Fruit fly (Drosophila melanogaster) whole organism, embryonic: ENCODE measurements around the gene Tre1.
A peak's percentile ranks its signal among the peaks of the same experiment; 100 is the strongest.

Experiments used
- Awh ChIP-seq: fragments of 200-800 bp; sonication (Bioruptor generic); IDR thresholded peaks from 2 replicates; pipeline ENCODE4, ENCODE4 v1.3.6; 2022; ENCODE audit warnings: missing biosample characterization, missing genetic modification characterization
- CG10147 ChIP-seq: fragments of 200-800 bp; sonication (Bioruptor generic); optimal IDR thresholded peaks from 2 replicates; lab custom pipeline; 2019; ENCODE audit warnings: missing biosample characterization, mild to moderate bottlenecking, missing genetic modification characterization, moderate library complexity
- CG10959 ChIP-seq: fragments of 200-800 bp; sonication (Bioruptor generic); IDR thresholded peaks from 2 replicates; pipeline ENCODE4 v1.3.6; 2022; ENCODE audit warnings: missing biosample characterization, missing genetic modification characterization
- CG12071 ChIP-seq: fragments of 200-800 bp; sonication (Bioruptor generic); optimal IDR thresholded peaks from 3 replicates; lab custom pipeline; 2018; ENCODE audit warnings: missing biosample characterization, mild to moderate bottlenecking, missing genetic modification characterization
- CG12659 ChIP-seq: fragments of 200-800 bp; sonication (Bioruptor generic); optimal IDR thresholded peaks from 3 replicates; lab custom pipeline; 2017; ENCODE audit warnings: mild to moderate bottlenecking, missing biosample characterization, missing genetic modification reagents, missing genetic modification characterization
- CG13296 ChIP-seq: fragments of 200-800 bp; sonication (Bioruptor generic); optimal IDR thresholded peaks from 3 replicates; lab custom pipeline; 2018; ENCODE audit warnings: missing biosample characterization, mild to moderate bottlenecking, missing genetic modification characterization
- CG14014 ChIP-seq: fragments of 200-800 bp; sonication (Bioruptor generic); IDR thresholded peaks from 2 replicates; pipeline ENCODE4 v1.3.6; 2022; ENCODE audit warnings: missing biosample characterization, missing genetic modification characterization
- CG14860 ChIP-seq: fragments of 200-800 bp; sonication (Bioruptor generic); IDR thresholded peaks from 3 replicates; pipeline ENCODE4 v1.3.6; 2022; ENCODE audit warnings: missing biosample characterization, missing genetic modification characterization; ENCODE audit not compliant: partially characterized antibody
- CG14965 ChIP-seq: fragments of 200-800 bp; sonication (Bioruptor generic); optimal IDR thresholded peaks from 2 replicates; lab custom pipeline; 2016; ENCODE audit warnings: missing biosample characterization, missing genetic modification characterization, borderline replicate concordance
- CG1529 ChIP-seq: fragments of 200-800 bp; sonication (Bioruptor generic); optimal IDR thresholded peaks from 3 replicates; lab custom pipeline; 2018; ENCODE audit warnings: missing biosample characterization, missing genetic modification characterization
- CG17612 ChIP-seq: fragments of 200-800 bp; sonication (Bioruptor generic); IDR thresholded peaks from 2 replicates; pipeline ENCODE4 v1.3.6; 2022; ENCODE audit warnings: missing biosample characterization, missing genetic modification characterization
- CG18599 ChIP-seq: fragments of 200-800 bp; sonication (Bioruptor generic); optimal IDR thresholded peaks from 3 replicates; lab custom pipeline; 2017; ENCODE audit warnings: missing biosample characterization, missing genetic modification characterization, mild to moderate bottlenecking, moderate library complexity, missing genetic modification reagents
- CG3726 ChIP-seq: fragments of 200-800 bp; sonication (Bioruptor generic); IDR thresholded peaks from 3 replicates; pipeline ENCODE4, ENCODE4 v1.3.6; 2022; ENCODE audit warnings: missing biosample characterization, missing genetic modification characterization
- CG5245 ChIP-seq: fragments of 200-800 bp; sonication (Bioruptor generic); optimal IDR thresholded peaks from 3 replicates; lab custom pipeline; 2016; ENCODE audit warnings: missing biosample characterization, missing genetic modification characterization
- CG5953 ChIP-seq: fragments of 200-800 bp; sonication (Bioruptor generic); IDR thresholded peaks from 2 replicates; pipeline ENCODE4 v1.3.6; 2022; ENCODE audit warnings: missing biosample characterization, missing genetic modification characterization
- CG6791 ChIP-seq: fragments of 200-800 bp; sonication (Bioruptor generic); IDR thresholded peaks from 3 replicates; pipeline ENCODE4 v1.3.6; 2022; ENCODE audit warnings: missing biosample characterization, missing genetic modification characterization; ENCODE audit not compliant: partially characterized antibody
- CG8388 ChIP-seq: fragments of 200-800 bp; sonication (Bioruptor generic); optimal IDR thresholded peaks from 2 replicates; lab custom pipeline; 2019; ENCODE audit warnings: missing biosample characterization, mild to moderate bottlenecking, missing genetic modification characterization, moderate library complexity
- Camta ChIP-seq: fragments of 200-800 bp; sonication (Bioruptor generic); optimal IDR thresholded peaks from 2 replicates; lab custom pipeline; 2016; ENCODE audit warnings: missing biosample characterization, missing genetic modification characterization
- CoRest ChIP-seq: fragments of 200-800 bp; sonication (Bioruptor generic); optimal IDR thresholded peaks from 3 replicates; lab custom pipeline; 2018; ENCODE audit warnings: missing biosample characterization, mild to moderate bottlenecking, missing genetic modification characterization, moderate library complexity
- Elba2 ChIP-seq: fragments of 200-800 bp; sonication (Bioruptor generic); optimal IDR thresholded peaks from 3 replicates; lab custom pipeline; 2016; ENCODE audit warnings: missing biosample characterization, missing genetic modification characterization
- Fer1 ChIP-seq: fragments of 200-800 bp; sonication (Bioruptor generic); optimal IDR thresholded peaks from 2 replicates; lab custom pipeline; 2017; ENCODE audit warnings: missing biosample characterization, mild to moderate bottlenecking, missing genetic modification characterization
- HLHmδ ChIP-seq: fragments of 200-800 bp; sonication (Bioruptor generic); optimal IDR thresholded peaks from 2 replicates; lab custom pipeline; 2018; ENCODE audit warnings: missing biosample characterization, mild to moderate bottlenecking, missing genetic modification characterization, moderate library complexity
- Jarid2 ChIP-seq: fragments of 200-800 bp; sonication (Bioruptor generic); optimal IDR thresholded peaks from 3 replicates; lab custom pipeline; 2017; ENCODE audit warnings: mild to moderate bottlenecking, missing biosample characterization, missing genetic modification reagents, missing genetic modification characterization
- Lpt ChIP-seq: fragments of >200 bp; optimal IDR thresholded peaks from 2 replicates; lab custom pipeline; 2018; ENCODE audit warnings: missing biosample characterization, missing genetic modification characterization
- Tbp ChIP-seq: fragments of >200 bp; optimal IDR thresholded peaks from 2 replicates; lab custom pipeline; 2018; ENCODE audit warnings: missing biosample characterization, missing genetic modification characterization
- Trl ChIP-seq, 3 experiments: fragments of >200 bp in 2 of 3; fragments of 200-800 bp in 1 of 3; sonication (Bioruptor generic) in 1 of 3; optimal IDR thresholded peaks; 2 replicates in 1 of 3; 3 replicates in 2 of 3; lab custom pipeline; 2016 to 2017; ENCODE audit warnings: missing biosample characterization in 1 of 3, missing genetic modification characterization in 1 of 3
- al ChIP-seq: fragments of 200-800 bp; sonication (Bioruptor generic); IDR thresholded peaks from 2 replicates; pipeline ENCODE4 v1.3.6; 2022; ENCODE audit warnings: missing biosample characterization, missing genetic modification characterization
- bbx ChIP-seq: fragments of 200-800 bp; sonication (Bioruptor generic); IDR thresholded peaks from 2 replicates; pipeline ENCODE4 v1.3.6; 2022; ENCODE audit warnings: missing biosample characterization, missing genetic modification characterization; ENCODE audit not compliant: partially characterized antibody
- bowl ChIP-seq: fragments of 200-800 bp; sonication (Bioruptor generic); IDR thresholded peaks from 2 replicates; pipeline ENCODE4 v1.3.6; 2022; ENCODE audit warnings: missing biosample characterization, missing genetic modification characterization
- chif ChIP-seq, 2 experiments: fragments of 200-800 bp; sonication (Bioruptor generic); optimal IDR thresholded peaks; 3 replicates each; lab custom pipeline; 2016; ENCODE audit warnings: missing biosample characterization in 2 of 2, missing genetic modification characterization in 2 of 2
- chn ChIP-seq: fragments of 200-800 bp; sonication (Bioruptor generic); optimal IDR thresholded peaks from 2 replicates; lab custom pipeline; 2016; ENCODE audit warnings: missing biosample characterization, missing genetic modification characterization
- cwo ChIP-seq: fragments of 200-800 bp; sonication (Bioruptor generic); optimal IDR thresholded peaks from 3 replicates; lab custom pipeline; 2017; ENCODE audit warnings: missing biosample characterization, missing genetic modification characterization, mild to moderate bottlenecking, moderate library complexity, missing genetic modification reagents
- eyg ChIP-seq: fragments of 200-800 bp; sonication (Bioruptor generic); optimal IDR thresholded peaks from 3 replicates; lab custom pipeline; 2016; ENCODE audit warnings: missing biosample characterization, missing genetic modification characterization
- fd64A ChIP-seq: fragments of 200-800 bp; sonication (Bioruptor generic); optimal IDR thresholded peaks from 3 replicates; lab custom pipeline; 2018; ENCODE audit warnings: missing biosample characterization, mild to moderate bottlenecking, missing genetic modification characterization
- grn ChIP-seq: fragments of 200-800 bp; sonication (Bioruptor generic); optimal IDR thresholded peaks from 3 replicates; lab custom pipeline; 2017; ENCODE audit warnings: missing biosample characterization, missing genetic modification characterization
- hbn ChIP-seq: fragments of 200-800 bp; sonication (Bioruptor generic); IDR thresholded peaks from 2 replicates; pipeline ENCODE4 v1.3.6; 2022; ENCODE audit warnings: missing biosample characterization, missing genetic modification characterization; ENCODE audit not compliant: partially characterized antibody
- her ChIP-seq: fragments of 200-800 bp; sonication (Bioruptor generic); optimal IDR thresholded peaks from 2 replicates; lab custom pipeline; 2016; ENCODE audit warnings: missing biosample characterization, missing genetic modification characterization
- ind ChIP-seq: fragments of 200-800 bp; sonication (Bioruptor generic); optimal IDR thresholded peaks from 3 replicates; lab custom pipeline; 2016; ENCODE audit warnings: missing biosample characterization, missing genetic modification characterization
- lmd ChIP-seq: fragments of 200-800 bp; sonication (Bioruptor generic); IDR thresholded peaks from 2 replicates; pipeline ENCODE4 v1.3.6; 2022; ENCODE audit warnings: missing biosample characterization, missing genetic modification characterization
- lov ChIP-seq, 2 experiments: fragments of 200-800 bp in 1 of 2; fragments of >200 bp in 1 of 2; sonication (Bioruptor generic) in 1 of 2; IDR thresholded peaks in 1 of 2; optimal IDR thresholded peaks in 1 of 2; 2 replicates in 1 of 2; 3 replicates in 1 of 2; pipeline versions ENCODE4 v1.3.6 to Lab custom; 2017 to 2022; ENCODE audit warnings: missing biosample characterization in 1 of 2, missing genetic modification characterization in 1 of 2
- org-1 ChIP-seq: fragments of 200-800 bp; sonication (Bioruptor generic); optimal IDR thresholded peaks from 2 replicates; lab custom pipeline; 2017; ENCODE audit warnings: missing biosample characterization, missing genetic modification characterization
- pan ChIP-seq, 4 experiments: fragments of >200 bp in 3 of 4; fragments of 200-800 bp in 1 of 4; sonication (Bioruptor generic) in 1 of 4; optimal IDR thresholded peaks in 3 of 4; IDR thresholded peaks in 1 of 4; 2 replicates each; pipeline versions ENCODE4 v1.3.6 to Lab custom; 2017 to 2022; ENCODE audit warnings: missing biosample characterization in 2 of 4, missing genetic modification characterization in 2 of 4, mixed read lengths in 1 of 4
- rib ChIP-seq: fragments of 200-800 bp; sonication (Bioruptor generic); IDR thresholded peaks from 2 replicates; pipeline ENCODE4 v1.3.6; 2022; ENCODE audit warnings: missing biosample characterization, missing genetic modification characterization
- salm ChIP-seq: fragments of 200-800 bp; sonication (Bioruptor generic); optimal IDR thresholded peaks from 2 replicates; lab custom pipeline; 2018; ENCODE audit warnings: missing biosample characterization, mild to moderate bottlenecking, missing genetic modification characterization
- sens ChIP-seq: fragments of 200-800 bp; sonication (Bioruptor generic); peaks from one replicate; lab custom pipeline; 2016; ENCODE audit warnings: missing biosample characterization, missing genetic modification characterization
- unpg ChIP-seq: fragments of 200-800 bp; sonication (Bioruptor generic); optimal IDR thresholded peaks from 3 replicates; lab custom pipeline; 2018; ENCODE audit warnings: missing biosample characterization, mild to moderate bottlenecking, missing genetic modification characterization, moderate library complexity
- zfh1 ChIP-seq: fragments of 200-800 bp; sonication (Bioruptor generic); IDR thresholded peaks from 3 replicates; pipeline ENCODE4 v1.3.6; 2022; ENCODE audit warnings: missing biosample characterization, missing genetic modification characterization

The Tre1 gene

dm6 chrX:5679079-5679932 is 471 bp downstream of the Tre1 start (continued):
- no peak for TF ChIP-seq bowl (GFP tag; lab: Robert Waterston, UW)
- no peak for TF ChIP-seq CG10147 (GFP tag; lab: Kevin White, UChicago)
- TF ChIP-seq grn (GFP tag; lab: Kevin White, UChicago), result no peak
- no peak for TF ChIP-seq CG14965 (GFP tag; lab: Kevin White, UChicago)
- no peak for TF ChIP-seq cwo (GFP tag; lab: Kevin White, UChicago)
- no peak for TF ChIP-seq CG6791 (GFP tag; lab: Robert Waterston, UW)
- TF ChIP-seq CG14014 (GFP tag; lab: Robert Waterston, UW), result no peak
- TF ChIP-seq CG10959 (GFP tag; lab: Robert Waterston, UW), result 0 out of 2 replicates have a peak, but pooled peaks have one; percentile 8
- peak; percentile 62 for TF ChIP-seq CG8388 (GFP tag; lab: Kevin White, UChicago)
- peak; percentile 71; the same call in 2 of the 3 replicates for TF ChIP-seq zfh1 (GFP tag; lab: Robert Waterston, UW)
- no peak for TF ChIP-seq pan (optimal IDR thresholded peaks at IDR 0.05; lab: Kevin White, UChicago)
- TF ChIP-seq pan (GFP tag; optimal IDR thresholded peaks at IDR 0.05 in 1 of 2, IDR thresholded peaks at IDR 0.05 in 1 of 2), result peak in 1 of 2 experiments; percentile 33
- TF ChIP-seq rib (GFP tag; lab: Robert Waterston, UW), result no peak
- TF ChIP-seq ind (GFP tag; lab: Kevin White, UChicago), result peak; percentile 22
- TF ChIP-seq Camta (GFP tag; lab: Kevin White, UChicago), result peak; percentile 18
- TF ChIP-seq Awh (GFP tag; lab: Robert Waterston, UW), result peak; percentile 57; the same call in 1 of the 2 replicates
- TF ChIP-seq fd64A (GFP tag; lab: Kevin White, UChicago), result no peak
- peak; percentile 67 for TF ChIP-seq CG1529 (GFP tag; lab: Kevin White, UChicago)
- TF ChIP-seq bbx (GFP tag; lab: Robert Waterston, UW), result no peak
- TF ChIP-seq Fer1 (GFP tag; lab: Kevin White, UChicago), result no peak
- TF ChIP-seq sens (GFP tag; lab: Kevin White, UChicago), result peak; percentile 95
- no peak for TF ChIP-seq eyg (GFP tag; lab: Kevin White, UChicago)
- no peak for TF ChIP-seq Trl (optimal IDR thresholded peaks at IDR 0.05; lab: Kevin White, UChicago)
- TF ChIP-seq Trl (GFP tag; optimal IDR thresholded peaks at IDR 0.05; lab: Kevin White, UChicago), result peak; percentile 29
- peak; percentile 31 for TF ChIP-seq CoRest (tag; lab: Kevin White, UChicago)
- TF ChIP-seq unpg (GFP tag; lab: Kevin White, UChicago), result peak; percentile 63
- no peak for TF ChIP-seq al (GFP tag; lab: Robert Waterston, UW)
- TF ChIP-seq CG13296 (GFP tag; lab: Kevin White, UChicago), result no peak
- no peak for TF ChIP-seq CG12071 (GFP tag; lab: Kevin White, UChicago)
- TF ChIP-seq lmd (GFP tag; lab: Robert Waterston, UW), result 0 out of 2 replicates have a peak, but pooled peaks have one; percentile 28
- no peak for TF ChIP-seq lov (optimal IDR thresholded peaks at IDR 0.05; lab: Kevin White, UChicago)
- no peak for TF ChIP-seq lov (GFP tag; IDR thresholded peaks at IDR 0.05; lab: Robert Waterston, UW)
- no peak for TF ChIP-seq salm (tag; lab: Kevin White, UChicago)
- TF ChIP-seq Elba2 (GFP tag; lab: Kevin White, UChicago), result no peak
- no peak for TF ChIP-seq HLHmδ (GFP tag; lab: Kevin White, UChicago)
- TF ChIP-seq org-1 (GFP tag; lab: Kevin White, UChicago), result peak; percentile 25
- TF ChIP-seq hbn (GFP tag; lab: Robert Waterston, UW), result no peak
- TF ChIP-seq her (GFP tag; lab: Kevin White, UChicago), result peak; percentile 36
- no peak for TF ChIP-seq CG14860
- TF ChIP-seq CG5245 (GFP tag; lab: Kevin White, UChicago), result peak; percentile 3
- TF ChIP-seq chif (GFP tag; optimal IDR thresholded peaks at IDR 0.05; lab: Kevin White, UChicago), result peak; percentile 6 to 72
- no peak for TF ChIP-seq CG5953 (GFP tag; lab: Robert Waterston, UW)
- TF ChIP-seq CG3726 (GFP tag; lab: Robert Waterston, UW), result 0 out of 3 replicates have a peak, but pooled peaks have one; percentile 46
- TF ChIP-seq Jarid2, result peak; percentile 6
- TF ChIP-seq Tbp, result no peak
- TF ChIP-seq CG17612, result no peak
- TF ChIP-seq CG12659 (GFP tag; lab: Kevin White, UChicago), result peak; percentile 38
- no peak for TF ChIP-seq CG18599 (GFP tag; lab: Kevin White, UChicago)
- no peak for TF ChIP-seq Lpt (GFP tag; lab: Kevin White, UChicago)
- peak; percentile 40 for TF ChIP-seq chn (GFP tag; lab: Kevin White, UChicago)
